Fruit fly (Drosophila melanogaster): ENCODE measurements around the gene CG10077.

DNA sequence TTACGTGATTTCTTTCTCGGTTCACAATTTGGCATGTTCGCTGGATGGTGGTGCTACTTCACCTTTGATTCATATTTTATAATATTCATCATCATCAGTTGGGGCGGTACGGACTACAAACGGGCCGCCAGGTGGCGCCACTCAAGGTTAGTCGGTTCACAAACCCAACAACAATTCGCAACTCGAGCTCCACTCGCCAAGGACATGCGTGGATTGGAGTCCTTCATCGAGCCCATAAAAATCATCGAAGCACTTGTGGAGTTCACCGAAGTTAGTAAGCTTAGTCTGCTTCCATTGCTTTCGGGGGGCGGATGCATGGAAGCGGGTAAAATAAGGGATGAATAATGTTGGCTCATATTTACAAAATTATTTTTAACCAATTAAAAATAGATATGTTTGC is 48.9 kb downstream of the CG10077 start:
- no peak for TF ChIP-seq EcR (GFP tag; optimal IDR thresholded peaks at IDR 0.05)
- TF ChIP-seq usp (GFP tag; optimal IDR thresholded peaks at IDR 0.05), result no peak
- TF ChIP-seq psq (optimal IDR thresholded peaks at IDR 0.05), result no peak
- no peak for TF ChIP-seq pan (optimal IDR thresholded peaks at IDR 0.05)
- TF ChIP-seq CG8478 (optimal IDR thresholded peaks at IDR 0.05), result no peak

Measured in whole organism.